Worm (Caenorhabditis elegans): ENCODE measurements around the gene M04C3.2.

Gene M04C3.2

DNA sequence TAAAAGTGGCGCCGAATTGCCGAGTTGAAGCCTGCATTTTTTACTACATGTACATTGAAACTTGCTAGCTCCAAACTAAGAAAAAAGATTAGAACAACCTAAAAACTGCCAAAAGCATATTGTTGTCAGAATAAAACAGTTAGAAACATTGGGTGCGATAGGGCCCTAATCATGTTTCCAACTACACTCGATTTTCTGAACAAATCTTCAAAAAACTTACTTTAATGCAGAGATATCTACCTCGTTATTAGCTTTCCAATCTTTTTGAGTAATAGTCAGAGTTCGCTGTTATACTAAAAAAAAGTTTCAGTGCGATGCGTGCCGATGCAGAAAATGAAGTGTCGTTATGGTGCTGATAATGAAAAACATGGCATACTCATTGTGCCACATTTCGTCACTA, 6.9 kb upstream of the M04C3.2 start, which contains the start of the genes Y43F8B.13 and Y43F8B.14:
Gene Y43F8B.13 (plus strand): TSS at position 301 of the 400 bp plus-strand sequence.
Gene Y43F8B.14 (minus strand): TSS at position 322 of the 400 bp plus-strand sequence.
- TF ChIP-seq mel-28 (tag; optimal IDR thresholded peaks at IDR 0.05; ENCODE audit: borderline replicate concordance): no peak
- no peak for TF ChIP-seq atf-7 (tag; optimal IDR thresholded peaks at IDR 0.05)
- no peak for TF ChIP-seq mcd-1 (GFP tag; IDR thresholded peaks at IDR 0.05)
- no peak for TF ChIP-seq snpc-1.3 (tag; optimal IDR thresholded peaks at IDR 0.05; ENCODE audit: insufficient read depth)

ce11 chrV:19449544-19449943, 839 bp upstream of the M04C3.2 start, which contains the start of gene M04C3.5:
TSS of gene M04C3.5 (plus strand) at chrV:19449733.
- no peak for TF ChIP-seq ceh-79 (tag; optimal IDR thresholded peaks at IDR 0.05)
- TF ChIP-seq hsf-1 (GFP tag; IDR thresholded peaks at IDR 0.05): no peak
- TF ChIP-seq attf-5 (GFP tag; optimal IDR thresholded peaks at IDR 0.05): no peak
- no peak for TF ChIP-seq lag-1 (GFP tag; IDR thresholded peaks at IDR 0.05)
- TF ChIP-seq nhr-80 (tag; optimal IDR thresholded peaks at IDR 0.05): peak; percentile 23

ce11 chrV:19445442-19445841, 3.3 kb downstream of the M04C3.2 start, which contains the start of gene M04C3.1:
TSS of gene M04C3.1 (minus strand) at chrV:19445605.
- TF ChIP-seq attf-6 (GFP tag; IDR thresholded peaks at IDR 0.05): no peak
- TF ChIP-seq F39B2.1 (GFP tag; IDR thresholded peaks at IDR 0.05): no peak
- TF ChIP-seq nhr-80 (tag; optimal IDR thresholded peaks at IDR 0.05): peak; percentile 23
- no peak for TF ChIP-seq zim-3 (tag; optimal IDR thresholded peaks at IDR 0.05)
- TF ChIP-seq attf-5 (GFP tag; optimal IDR thresholded peaks at IDR 0.05): no peak
- TF ChIP-seq dpff-1 (tag; optimal IDR thresholded peaks at IDR 0.05): no peak
- no peak for TF ChIP-seq efl-1 (GFP tag; optimal IDR thresholded peaks at IDR 0.05)
- no peak for TF ChIP-seq lin-35 (GFP tag; optimal IDR thresholded peaks at IDR 0.05)

DNA sequence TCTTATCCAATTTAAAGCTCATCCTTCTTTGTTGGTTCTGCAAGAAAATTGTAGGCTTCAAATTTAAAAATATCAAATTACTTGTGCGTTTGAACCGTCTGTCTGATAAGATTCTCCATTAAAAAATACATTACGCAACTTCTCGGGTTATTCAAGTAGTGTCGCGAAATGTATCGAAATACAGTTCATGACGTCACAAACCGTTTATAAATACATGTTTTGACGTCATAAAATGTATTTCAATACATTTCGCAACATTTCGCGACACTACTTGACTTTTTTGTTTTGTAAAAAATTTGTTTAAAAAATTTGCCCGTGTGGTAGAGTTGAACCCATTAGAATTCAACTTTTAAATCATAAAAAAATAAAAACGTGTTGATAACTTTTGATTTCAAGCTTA, 5.1 kb downstream of the M04C3.2 start:
- TF ChIP-seq ceh-91 (GFP tag; IDR thresholded peaks at IDR 0.05) (no peak), cebp-1 (GFP tag; IDR thresholded peaks at IDR 0.05) (peak; percentile 36; the same call in 1 of the 2 replicates), cebp-1 (tag; optimal IDR thresholded peaks at IDR 0.05) (peak; percentile 88), unc-62 (GFP tag; optimal IDR thresholded peaks at IDR 0.05) (peak; percentile 3)

ce11 chrV:19436307-19436706, 12.4 kb downstream of the M04C3.2 start, which contains the start of gene C25F9.14:
TSS of gene C25F9.14 (plus strand) at chrV:19436484.
- TF ChIP-seq nhr-80 (tag; optimal IDR thresholded peaks at IDR 0.05) (peak; percentile 51), cebp-1 (GFP tag; IDR thresholded peaks at IDR 0.05) (peak; percentile 51; the same call in 1 of the 2 replicates), cebp-1 (tag; optimal IDR thresholded peaks at IDR 0.05) (peak; percentile 80), attf-6 (GFP tag; IDR thresholded peaks at IDR 0.05) (no peak), F10E7.11 (tag; optimal IDR thresholded peaks at IDR 0.05) (no peak)

DNA sequence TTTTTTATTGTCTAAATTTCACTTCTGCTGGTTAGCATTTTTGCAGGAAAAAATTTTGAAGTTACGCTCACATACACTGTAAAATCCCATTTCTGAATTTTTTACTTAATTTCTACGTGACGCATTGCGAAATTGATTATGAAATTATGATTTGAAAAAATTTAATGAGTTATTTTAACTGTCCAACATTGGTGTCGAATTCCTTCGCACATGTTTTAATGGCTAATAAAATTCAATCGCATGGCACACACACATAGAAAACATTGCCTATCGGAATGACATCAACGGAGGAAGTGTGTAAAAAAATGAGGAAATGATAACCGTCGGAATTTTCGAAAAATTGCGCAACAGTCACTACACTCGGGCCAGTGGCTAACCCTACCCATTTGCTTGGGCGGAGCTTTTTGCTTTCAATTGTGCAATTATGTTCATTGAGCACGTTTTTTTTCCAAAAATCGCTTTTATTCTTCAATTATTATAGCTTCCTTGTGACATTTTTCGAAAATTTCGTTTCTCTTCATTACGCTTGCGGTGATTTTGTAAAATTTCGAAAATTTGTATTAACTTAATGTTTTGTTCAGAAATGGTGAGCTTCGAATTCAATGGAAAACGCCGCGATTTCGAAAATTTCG, 14.8 kb downstream of the M04C3.2 start, which contains the start of gene C25F9.16:
Gene C25F9.16 (plus strand): TSS at position 582 of the 632 bp plus-strand sequence.
- TF ChIP-seq cebp-1 (GFP tag; IDR thresholded peaks at IDR 0.05) (peak; percentile 61; the same call in 1 of the 2 replicates), cebp-1 (tag; optimal IDR thresholded peaks at IDR 0.05) (peak; percentile 72), nfya-2 (GFP tag; IDR thresholded peaks at IDR 0.05) (no peak)

- TF ChIP-seq hmg-1.2 (GFP tag; IDR thresholded peaks at IDR 0.05): no peak
- TF ChIP-seq D2030.7 (GFP tag; IDR thresholded peaks at IDR 0.05): no peak
- TF ChIP-seq nhr-80 (tag; optimal IDR thresholded peaks at IDR 0.05): no peak
- TF ChIP-seq him-1 (tag; optimal IDR thresholded peaks at IDR 0.05): no peak
- TF ChIP-seq F57C9.4 (tag; optimal IDR thresholded peaks at IDR 0.05): no peak
- no peak for TF ChIP-seq hlh-26 (GFP tag; conservative IDR thresholded peaks at IDR 0.05)
- TF ChIP-seq F39B2.1 (GFP tag; IDR thresholded peaks at IDR 0.05): no peak
- no peak for TF ChIP-seq K11D2.4 (GFP tag; IDR thresholded peaks at IDR 0.05)
- no peak for TF ChIP-seq bed-1 (GFP tag; IDR thresholded peaks at IDR 0.05)
- TF ChIP-seq mel-28 (tag; optimal IDR thresholded peaks at IDR 0.05; ENCODE audit: borderline replicate concordance): no peak
- TF ChIP-seq F52B5.7 (tag; optimal IDR thresholded peaks at IDR 0.05): no peak
- TF ChIP-seq T07F8.4 (tag; optimal IDR thresholded peaks at IDR 0.05): no peak
- no peak for TF ChIP-seq mes-4 (tag; optimal IDR thresholded peaks at IDR 0.05)
- TF ChIP-seq cebp-2 (GFP tag; IDR thresholded peaks at IDR 0.05): no peak
- TF ChIP-seq efl-1 (GFP tag; optimal IDR thresholded peaks at IDR 0.05): no peak
- no peak for TF ChIP-seq T26A5.8 (tag; optimal IDR thresholded peaks at IDR 0.05)
- TF ChIP-seq lin-40 (tag; optimal IDR thresholded peaks at IDR 0.05): no peak
- no peak for TF ChIP-seq Y79H2A.3 (GFP tag; conservative IDR thresholded peaks at IDR 0.05)
- TF ChIP-seq ccch-3 (GFP tag; optimal IDR thresholded peaks at IDR 0.05): no peak
Measured at ce11 chrV:19432972-19433371, 15.7 kb downstream of the M04C3.2 start, which contains the start of gene C25F9.11. TSS of gene C25F9.11 (minus strand) at chrV:19433072.

All from whole organism, young adult.